Fruit fly (Drosophila melanogaster): ENCODE measurements around the gene PIG-Wa.

The PIG-Wa gene

dm6 chr2L:2420490-2420889 is 37.5 kb downstream of the PIG-Wa start, which contains the start of gene CG9886 (continued):
- TF ChIP-seq Meics (GFP tag; optimal IDR thresholded peaks at IDR 0.05) (peak; percentile 68), MBD-R2 (GFP tag; IDR thresholded peaks at IDR 0.05) (peak; percentile 56; the same call in 1 of the 2 replicates), Hr3 (GFP tag; optimal IDR thresholded peaks at IDR 0.05) (peak; percentile 54), Dip2 (GFP tag; IDR thresholded peaks at IDR 0.05) (no peak), HHEX (GFP tag; optimal IDR thresholded peaks at IDR 0.05) (peak; percentile 41), cato (GFP tag; optimal IDR thresholded peaks at IDR 0.05; ENCODE audit: borderline replicate concordance) (no peak), run (tag; optimal IDR thresholded peaks at IDR 0.05) (peak; percentile 45), CG18476 (GFP tag; optimal IDR thresholded peaks at IDR 0.05) (peak; percentile 49), crp (GFP tag; optimal IDR thresholded peaks at IDR 0.05) (peak in 1 of 2 experiments; percentile 12), vvl (GFP tag; IDR thresholded peaks at IDR 0.05) (peak; percentile 77), CG9932 (GFP tag; IDR thresholded peaks at IDR 0.05) (peak; percentile 61; the same call in 1 of the 2 replicates), CG12236 (GFP tag; optimal IDR thresholded peaks at IDR 0.05) (no peak), odd (GFP tag; optimal IDR thresholded peaks at IDR 0.05) (peak; percentile 35), H15 (GFP tag; IDR thresholded peaks at IDR 0.05) (peak; percentile 28; the same call in 1 of the 3 replicates), CG1832 (GFP tag; optimal IDR thresholded peaks at IDR 0.05) (no peak), exex (tag; optimal IDR thresholded peaks at IDR 0.05) (peak; percentile 10), CG7357 (GFP tag; IDR thresholded peaks at IDR 0.05) (no peak), Six4 (GFP tag; optimal IDR thresholded peaks at IDR 0.05) (peak; percentile 48), CG8388 (GFP tag; optimal IDR thresholded peaks at IDR 0.05) (peak; percentile 79), dmrt11E (tag; optimal IDR thresholded peaks at IDR 0.05) (peak; percentile 80), tgo (GFP tag; IDR thresholded peaks at IDR 0.05) (peak; percentile 54; the same call in 1 of the 3 replicates), aop (GFP tag; IDR thresholded peaks at IDR 0.05) (no peak), Dip3 (GFP tag; optimal IDR thresholded peaks at IDR 0.05) (peak; percentile 25), Pdp1 (GFP tag; optimal IDR thresholded peaks at IDR 0.05) (peak in 1 of 2 experiments; percentile 76), CG6689 (GFP tag; IDR thresholded peaks at IDR 0.05) (peak; percentile 43; the same call in 1 of the 2 replicates), PHDP (tag; optimal IDR thresholded peaks at IDR 0.05) (peak; percentile 83), ase (GFP tag; IDR thresholded peaks at IDR 0.05) (no peak), trem (tag; optimal IDR thresholded peaks at IDR 0.05) (peak; percentile 82), sens (GFP tag) (peak; percentile 86), sima (GFP tag; optimal IDR thresholded peaks at IDR 0.05) (no peak), vfl (GFP tag; optimal IDR thresholded peaks at IDR 0.05) (peak; percentile 5), Fer3 (tag; optimal IDR thresholded peaks at IDR 0.05) (peak; percentile 50), CG4820 (GFP tag; optimal IDR thresholded peaks at IDR 0.05) (peak; percentile 33), unc-4 (GFP tag; IDR thresholded peaks at IDR 0.05; ENCODE audit: partially characterized antibody) (no peak), CG10366 (GFP tag; IDR thresholded peaks at IDR 0.05) (peak; percentile 50), gem (tag; optimal IDR thresholded peaks at IDR 0.05) (peak; percentile 87), sob (GFP tag; IDR thresholded peaks at IDR 0.05) (peak; percentile 49), CG11093 (GFP tag; IDR thresholded peaks at IDR 0.05) (no peak), CTCF (GFP tag; optimal IDR thresholded peaks at IDR 0.05) (peak; percentile 59), ems (GFP tag; optimal IDR thresholded peaks at IDR 0.05) (no peak), Ssrp (tag; optimal IDR thresholded peaks at IDR 0.05) (peak; percentile 67), gsb-n (tag; optimal IDR thresholded peaks at IDR 0.05) (peak; percentile 72), CG11085 (GFP tag; IDR thresholded peaks at IDR 0.05) (no peak), Adf1 (GFP tag; IDR thresholded peaks at IDR 0.05) (peak; percentile 15; the same call in 1 of the 2 replicates), gcm2 (GFP tag; optimal IDR thresholded peaks at IDR 0.05) (no peak), bsh (GFP tag; optimal IDR thresholded peaks at IDR 0.05) (peak in 1 of 2 experiments; percentile 76), gt (GFP tag; IDR thresholded peaks at IDR 0.05) (no peak), CG4424 (GFP tag; optimal IDR thresholded peaks at IDR 0.05) (peak; percentile 68), Mad (GFP tag; optimal IDR thresholded peaks at IDR 0.05) (peak; percentile 50), scrt (GFP tag; optimal IDR thresholded peaks at IDR 0.05) (peak; percentile 34), CG15269 (tag; optimal IDR thresholded peaks at IDR 0.05) (peak; percentile 71), CG14014 (GFP tag; IDR thresholded peaks at IDR 0.05) (peak; percentile 60)
